Worm (Caenorhabditis elegans) whole organism, midembryonic: ENCODE results near the gene vit-1.

Experiments
- T22C8.4 ChIP-seq: fragments of 200-800 bp; sonication (Bioruptor generic); IDR thresholded peaks from 2 replicates; pipeline ENCODE4 v1.3.6; 2022; ENCODE audit warnings: missing genetic modification characterization, missing compliant biosample characterization
- cog-1 ChIP-seq: sonication (generic microtip); optimal IDR thresholded peaks from 2 replicates; lab custom pipeline; 2016; ENCODE audit warnings: missing genetic modification characterization, missing compliant biosample characterization
- klf-2 ChIP-seq: fragments of 200-800 bp; sonication (Bioruptor generic); conservative IDR thresholded peaks from 2 replicates; pipeline ENCODE4 v1.3.6; 2022; ENCODE audit warnings: missing genetic modification reagents, missing genetic modification characterization, missing compliant biosample characterization
- ref-1 ChIP-seq: fragments of 200-800 bp; sonication (Bioruptor generic); conservative IDR thresholded peaks from 2 replicates; pipeline ENCODE4 v1.3.6; 2022; ENCODE audit warnings: missing genetic modification reagents, missing genetic modification characterization, missing compliant biosample characterization
- ztf-29 ChIP-seq: fragments of 200-800 bp; sonication (Bioruptor generic); IDR thresholded peaks from 2 replicates; pipeline ENCODE4 v1.3.6; 2022; ENCODE audit warnings: missing genetic modification reagents, missing genetic modification characterization, missing compliant biosample characterization

DNA sequence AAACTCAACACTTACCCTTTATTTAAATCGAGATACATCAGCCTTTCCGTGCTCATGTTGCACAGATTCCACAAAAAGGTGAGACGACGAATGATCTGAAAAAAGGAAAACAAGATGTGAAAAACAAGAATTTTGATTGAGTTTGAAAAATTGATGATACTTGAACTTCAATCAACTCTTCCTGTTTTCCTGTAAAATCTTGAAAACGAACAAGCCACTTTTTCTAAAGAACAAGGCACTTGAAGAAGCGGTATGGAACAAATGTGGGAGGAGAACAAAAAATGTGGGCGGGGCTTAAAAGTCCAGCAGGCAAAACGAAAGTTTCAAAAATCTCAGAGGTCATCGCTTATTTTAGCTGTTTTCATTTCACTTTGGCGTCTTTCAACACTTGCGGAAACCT lies 20.7 kb upstream of the vit-1 start, which contains the start of gene kvs-1:
- no peak for TF ChIP-seq cog-1 (tag; lab: Kevin White, UChicago)
- no peak for TF ChIP-seq ztf-29 (GFP tag; lab: Robert Waterston, UW)
- TF ChIP-seq ref-1 (GFP tag; lab: Robert Waterston, UW) = no peak
- TF ChIP-seq klf-2 (GFP tag; lab: Robert Waterston, UW) = no peak
- no peak for TF ChIP-seq T22C8.4 (GFP tag; lab: Robert Waterston, UW)
